Fruit fly (Drosophila melanogaster): ENCODE measurements around the gene Rsod.

Gene Rsod

DNA sequence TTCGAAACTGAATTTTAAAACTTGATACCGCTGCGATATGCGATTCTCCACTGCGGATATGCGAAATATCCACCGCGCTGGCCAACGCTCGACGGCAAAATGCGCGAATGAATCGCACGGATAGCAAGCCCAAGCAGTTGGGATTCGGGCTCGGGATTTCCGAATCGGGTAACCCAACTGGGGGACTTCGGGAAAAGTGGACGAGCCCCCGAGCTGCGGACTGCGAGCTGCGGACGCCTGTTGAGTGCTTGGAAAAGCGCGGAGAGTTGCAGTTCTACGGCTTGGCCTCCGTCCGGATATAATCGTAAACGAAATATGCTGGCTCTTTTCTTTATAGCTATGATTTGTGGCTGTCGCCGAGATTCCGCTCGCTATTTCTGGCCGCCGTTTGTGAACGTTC lies 21.5 kb downstream of the Rsod start, which contains the start of gene AdoR:
TSS of gene AdoR (minus strand) at position 101 of the 400 bp plus-strand sequence.
- TF ChIP-seq CG11617 (GFP tag; optimal IDR thresholded peaks at IDR 0.05) (no peak), CG5204 (GFP tag; optimal IDR thresholded peaks at IDR 0.05) (no peak), Hr96 (GFP tag; optimal IDR thresholded peaks at IDR 0.05) (no peak), CG14711 (tag; optimal IDR thresholded peaks at IDR 0.05) (no peak), CG7045 (GFP tag; optimal IDR thresholded peaks at IDR 0.05) (no peak), kay (GFP tag; ENCODE audit: borderline replicate concordance) (no peak), ovo (GFP tag; optimal IDR thresholded peaks at IDR 0.05) (no peak), CG1620 (GFP tag; optimal IDR thresholded peaks at IDR 0.05) (no peak), CG7101 (tag; optimal IDR thresholded peaks at IDR 0.05) (no peak), CG12768 (GFP tag; optimal IDR thresholded peaks at IDR 0.05) (no peak), pad (GFP tag; optimal IDR thresholded peaks at IDR 0.05) (no peak), cnc (optimal IDR thresholded peaks at IDR 0.05) (no peak), toe (GFP tag; optimal IDR thresholded peaks at IDR 0.05) (no peak), cic (GFP tag; optimal IDR thresholded peaks at IDR 0.05) (no peak), Clk (GFP tag; optimal IDR thresholded peaks at IDR 0.05) (no peak), bab1 (GFP tag; optimal IDR thresholded peaks at IDR 0.05) (no peak), Mnt (GFP tag; optimal IDR thresholded peaks at IDR 0.05) (no peak), tj (GFP tag; optimal IDR thresholded peaks at IDR 0.05) (no peak), Crg-1 (GFP tag; optimal IDR thresholded peaks at IDR 0.05) (no peak), CG33017 (tag; optimal IDR thresholded peaks at IDR 0.05) (no peak)

DNA sequence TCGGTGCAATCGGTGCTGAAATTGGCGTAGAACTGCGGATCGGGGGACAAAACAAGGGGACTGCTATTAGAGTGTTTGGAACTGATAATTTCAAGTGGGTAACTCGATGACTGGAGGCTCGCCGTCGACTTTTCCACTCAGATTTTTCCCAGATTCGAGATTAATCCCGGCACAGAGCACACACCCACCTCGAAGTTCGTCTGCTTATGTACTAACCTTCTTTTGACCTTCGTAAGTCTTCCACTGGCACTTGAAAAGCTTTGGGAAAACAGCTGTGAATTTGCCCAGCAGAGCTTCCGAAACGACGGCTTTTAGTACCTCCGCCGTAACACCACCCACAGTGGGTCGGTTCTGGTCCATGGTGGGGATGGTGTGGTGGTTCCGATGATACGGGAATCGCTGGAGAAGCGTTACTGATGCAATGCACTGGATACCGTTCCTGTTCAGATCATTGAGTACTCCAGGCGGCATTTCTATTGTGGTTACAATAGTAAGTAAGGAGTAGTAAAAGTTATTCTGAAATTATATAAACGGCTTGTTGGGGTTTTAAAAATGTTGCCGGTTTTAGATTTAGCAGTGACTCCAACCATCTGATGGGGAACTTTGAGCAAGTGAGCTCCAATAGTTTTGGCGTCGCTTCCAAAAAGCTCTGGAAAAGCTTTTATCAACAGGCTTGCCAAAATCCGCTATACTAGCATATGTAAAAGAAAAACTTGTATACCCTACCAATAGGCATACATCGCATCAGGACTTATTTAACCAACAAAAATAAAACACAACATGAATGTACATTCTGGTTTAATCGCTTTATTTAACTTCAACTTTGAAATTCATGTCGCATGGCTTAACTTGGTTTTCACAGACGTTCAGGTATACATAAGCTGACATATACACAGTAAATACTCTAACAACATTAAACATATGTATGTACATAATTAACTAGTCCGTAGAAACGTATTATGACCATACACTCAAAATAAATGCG lies 36.7 kb downstream of the Rsod start, which contains the start of gene Tpi:
TSS of gene Tpi (minus strand) at position 537 of the 985 bp plus-strand sequence.
- TF ChIP-seq bab1 (GFP tag; optimal IDR thresholded peaks at IDR 0.05) (peak; percentile 57), CG7045 (GFP tag; optimal IDR thresholded peaks at IDR 0.05) (no peak), kay (GFP tag; ENCODE audit: borderline replicate concordance) (no peak), CG12768 (GFP tag; optimal IDR thresholded peaks at IDR 0.05) (peak; percentile 41), Hr96 (GFP tag; optimal IDR thresholded peaks at IDR 0.05) (no peak), toe (GFP tag; optimal IDR thresholded peaks at IDR 0.05) (no peak), pad (GFP tag; optimal IDR thresholded peaks at IDR 0.05) (peak; percentile 71), CG1620 (GFP tag; optimal IDR thresholded peaks at IDR 0.05) (peak; percentile 12), Mnt (GFP tag; optimal IDR thresholded peaks at IDR 0.05) (no peak), cic (GFP tag; optimal IDR thresholded peaks at IDR 0.05) (no peak), CG11617 (GFP tag; optimal IDR thresholded peaks at IDR 0.05) (peak; percentile 8), CG5204 (GFP tag; optimal IDR thresholded peaks at IDR 0.05) (no peak), CG14711 (tag; optimal IDR thresholded peaks at IDR 0.05) (peak; percentile 38), CG7101 (tag; optimal IDR thresholded peaks at IDR 0.05) (peak; percentile 33), Clk (GFP tag; optimal IDR thresholded peaks at IDR 0.05) (no peak), CG33017 (tag; optimal IDR thresholded peaks at IDR 0.05) (peak; percentile 32), tj (GFP tag; optimal IDR thresholded peaks at IDR 0.05) (peak; percentile 24), ovo (GFP tag; optimal IDR thresholded peaks at IDR 0.05) (peak; percentile 50)

DNA sequence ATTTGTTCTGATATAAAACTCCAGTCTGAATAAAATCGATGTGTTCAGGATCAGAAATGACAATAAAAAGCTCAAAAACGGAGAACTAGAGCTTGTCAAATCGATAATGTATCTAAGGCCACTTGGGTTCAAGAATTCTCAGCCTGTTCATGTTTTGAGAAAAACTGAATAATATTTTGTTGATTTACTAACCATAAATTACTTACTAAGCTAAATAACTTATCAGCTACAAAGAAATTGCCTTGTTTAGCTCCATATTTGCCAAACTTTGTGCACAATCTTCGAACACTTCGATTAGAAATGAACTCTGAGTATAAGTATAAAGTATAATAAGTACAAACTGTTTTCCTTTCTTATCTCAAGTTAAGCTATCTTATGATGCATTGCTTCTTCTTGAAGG lies 38.7 kb downstream of the Rsod start, which contains the start of gene CG31029:
TSS of gene CG31029 (minus strand) at position 101 of the 400 bp plus-strand sequence.
- TF ChIP-seq cic (GFP tag; optimal IDR thresholded peaks at IDR 0.05) = no peak
- no peak for TF ChIP-seq toe (GFP tag; optimal IDR thresholded peaks at IDR 0.05)
- TF ChIP-seq CG7101 (tag; optimal IDR thresholded peaks at IDR 0.05) = no peak
- no peak for TF ChIP-seq Crg-1 (GFP tag; optimal IDR thresholded peaks at IDR 0.05)
- no peak for TF ChIP-seq tj (GFP tag; optimal IDR thresholded peaks at IDR 0.05)
- no peak for TF ChIP-seq ovo (GFP tag; optimal IDR thresholded peaks at IDR 0.05)
- no peak for TF ChIP-seq kay (GFP tag; ENCODE audit: borderline replicate concordance)
- TF ChIP-seq CG1620 (GFP tag; optimal IDR thresholded peaks at IDR 0.05) = no peak
- TF ChIP-seq pad (GFP tag; optimal IDR thresholded peaks at IDR 0.05) = no peak
- no peak for TF ChIP-seq CG12768 (GFP tag; optimal IDR thresholded peaks at IDR 0.05)
- TF ChIP-seq CG33017 (tag; optimal IDR thresholded peaks at IDR 0.05) = no peak
- no peak for TF ChIP-seq CG5204 (GFP tag; optimal IDR thresholded peaks at IDR 0.05)
- no peak for TF ChIP-seq bab1 (GFP tag; optimal IDR thresholded peaks at IDR 0.05)
- TF ChIP-seq Clk (GFP tag; optimal IDR thresholded peaks at IDR 0.05) = no peak
- no peak for TF ChIP-seq Mnt (GFP tag; optimal IDR thresholded peaks at IDR 0.05)
- no peak for TF ChIP-seq CG14711 (tag; optimal IDR thresholded peaks at IDR 0.05)
- no peak for TF ChIP-seq CG11617 (GFP tag; optimal IDR thresholded peaks at IDR 0.05)
- TF ChIP-seq cnc (optimal IDR thresholded peaks at IDR 0.05) = no peak
- no peak for TF ChIP-seq Hr96 (GFP tag; optimal IDR thresholded peaks at IDR 0.05)
- TF ChIP-seq CG7045 (GFP tag; optimal IDR thresholded peaks at IDR 0.05) = no peak

DNA sequence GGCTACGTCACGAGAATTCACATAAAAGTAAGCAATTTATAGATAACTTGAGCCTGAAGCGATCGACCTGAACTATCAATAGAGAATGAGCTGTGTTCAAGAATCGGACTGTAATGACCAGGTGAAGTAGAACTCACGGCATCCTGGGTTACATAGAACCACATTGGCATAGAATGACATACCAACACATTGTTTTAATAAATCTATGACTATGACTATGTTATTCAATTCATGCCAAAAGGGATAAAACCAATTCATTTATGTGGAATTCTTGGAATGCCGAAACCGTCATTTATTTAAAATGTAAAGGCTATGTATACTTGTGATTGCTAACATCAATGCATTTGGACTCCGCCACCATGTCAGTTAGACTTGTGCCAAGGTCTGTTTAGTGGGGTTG lies 42.0 kb downstream of the Rsod start, which contains the start of gene Ppi1:
TSS of gene Ppi1 (minus strand) at position 101 of the 400 bp plus-strand sequence.
- TF ChIP-seq CG7101 (tag; optimal IDR thresholded peaks at IDR 0.05) = no peak
- no peak for TF ChIP-seq CG5204 (GFP tag; optimal IDR thresholded peaks at IDR 0.05)
- no peak for TF ChIP-seq CG12768 (GFP tag; optimal IDR thresholded peaks at IDR 0.05)
- no peak for TF ChIP-seq CG33017 (tag; optimal IDR thresholded peaks at IDR 0.05)
- TF ChIP-seq Mnt (GFP tag; optimal IDR thresholded peaks at IDR 0.05) = no peak
- no peak for TF ChIP-seq Hr96 (GFP tag; optimal IDR thresholded peaks at IDR 0.05)
- no peak for TF ChIP-seq kay (GFP tag; ENCODE audit: borderline replicate concordance)
- TF ChIP-seq cic (GFP tag; optimal IDR thresholded peaks at IDR 0.05) = no peak
- no peak for TF ChIP-seq pad (GFP tag; optimal IDR thresholded peaks at IDR 0.05)
- no peak for TF ChIP-seq CG14711 (tag; optimal IDR thresholded peaks at IDR 0.05)
- TF ChIP-seq Crg-1 (GFP tag; optimal IDR thresholded peaks at IDR 0.05) = no peak

DNA sequence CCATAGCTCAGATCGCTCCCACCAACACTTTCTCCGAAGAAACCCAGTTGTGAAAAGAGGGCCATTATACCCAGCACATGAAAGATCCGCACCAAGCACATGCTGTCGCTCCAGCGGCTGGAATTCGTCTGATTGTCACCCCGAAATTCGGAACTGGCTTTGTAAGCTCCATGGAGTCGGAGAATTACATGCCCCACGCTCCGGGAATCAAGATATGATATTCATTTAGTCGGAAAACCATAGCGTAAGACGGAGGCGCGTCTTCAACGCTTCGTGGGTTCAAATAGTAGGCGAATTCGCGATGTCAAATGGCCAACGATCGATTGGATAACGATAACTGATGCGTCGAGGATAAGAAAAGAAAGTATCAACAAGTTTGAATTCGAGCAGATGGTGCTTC lies 46.4 kb downstream of the Rsod start, which contains the start of gene CG45073:
TSS of gene CG45073 (minus strand) at position 101 of the 400 bp plus-strand sequence.
- no peak for TF ChIP-seq cic (GFP tag; optimal IDR thresholded peaks at IDR 0.05)
- no peak for TF ChIP-seq cnc (optimal IDR thresholded peaks at IDR 0.05)
- TF ChIP-seq toe (GFP tag; optimal IDR thresholded peaks at IDR 0.05) = no peak
- TF ChIP-seq CG11617 (GFP tag; optimal IDR thresholded peaks at IDR 0.05) = no peak
- no peak for TF ChIP-seq kay (GFP tag; ENCODE audit: borderline replicate concordance)
- no peak for TF ChIP-seq CG5204 (GFP tag; optimal IDR thresholded peaks at IDR 0.05)
- no peak for TF ChIP-seq CG12768 (GFP tag; optimal IDR thresholded peaks at IDR 0.05)
- TF ChIP-seq tj (GFP tag; optimal IDR thresholded peaks at IDR 0.05) = no peak
- no peak for TF ChIP-seq Clk (GFP tag; optimal IDR thresholded peaks at IDR 0.05)
- no peak for TF ChIP-seq CG7101 (tag; optimal IDR thresholded peaks at IDR 0.05)
- TF ChIP-seq CG1620 (GFP tag; optimal IDR thresholded peaks at IDR 0.05) = no peak
- no peak for TF ChIP-seq CG7045 (GFP tag; optimal IDR thresholded peaks at IDR 0.05)
- TF ChIP-seq bab1 (GFP tag; optimal IDR thresholded peaks at IDR 0.05) = no peak
- no peak for TF ChIP-seq CG33017 (tag; optimal IDR thresholded peaks at IDR 0.05)
- TF ChIP-seq Hr96 (GFP tag; optimal IDR thresholded peaks at IDR 0.05) = no peak
- no peak for TF ChIP-seq Crg-1 (GFP tag; optimal IDR thresholded peaks at IDR 0.05)

All from whole organism, adult.